Worm (Caenorhabditis elegans) whole organism, L4 larva: ENCODE measurements around the gene asp-15.

Source experiments
- ceh-62 ChIP-seq: sonication (generic microtip); optimal IDR thresholded peaks from 2 replicates; lab custom pipeline; 2017; ENCODE audit warnings: missing biosample characterization, missing genetic modification characterization
- ctbp-1 ChIP-seq: fragments of 200-800 bp; sonication (Bioruptor generic); IDR thresholded peaks from 2 replicates; pipeline ENCODE4 v1.3.6; 2022; ENCODE audit warnings: missing genetic modification reagents, missing genetic modification characterization, missing compliant biosample characterization
- daf-19 ChIP-seq: fragments of 200-800 bp; sonication (Bioruptor generic); conservative IDR thresholded peaks from 2 replicates; pipeline ENCODE4 v1.3.6; 2022; ENCODE audit warnings: missing genetic modification characterization, missing compliant biosample characterization
- nhr-237 ChIP-seq: sonication (generic microtip); optimal IDR thresholded peaks from 2 replicates; lab custom pipeline; 2017; ENCODE audit warnings: missing biosample characterization, missing genetic modification characterization
- set-16 ChIP-seq: fragments of 200-800 bp; sonication (Bioruptor generic); IDR thresholded peaks from 2 replicates; pipeline ENCODE4 v1.3.6; 2022; ENCODE audit warnings: missing genetic modification reagents, missing genetic modification characterization, missing compliant biosample characterization

ce11 chrV:19000542-19000941, 44.1 kb downstream of the asp-15 start:
- TF ChIP-seq nhr-237 (tag; lab: Kevin White, UChicago): no peak
- TF ChIP-seq set-16 (GFP tag; lab: Robert Waterston, UW): no peak
- no peak for TF ChIP-seq ceh-62 (tag; lab: Kevin White, UChicago)
- TF ChIP-seq daf-19: no peak
- TF ChIP-seq ctbp-1 (GFP tag; lab: Robert Waterston, UW): no peak
